Fruit fly (Drosophila melanogaster): ENCODE data around the gene DCTN1-p150.

DNA sequence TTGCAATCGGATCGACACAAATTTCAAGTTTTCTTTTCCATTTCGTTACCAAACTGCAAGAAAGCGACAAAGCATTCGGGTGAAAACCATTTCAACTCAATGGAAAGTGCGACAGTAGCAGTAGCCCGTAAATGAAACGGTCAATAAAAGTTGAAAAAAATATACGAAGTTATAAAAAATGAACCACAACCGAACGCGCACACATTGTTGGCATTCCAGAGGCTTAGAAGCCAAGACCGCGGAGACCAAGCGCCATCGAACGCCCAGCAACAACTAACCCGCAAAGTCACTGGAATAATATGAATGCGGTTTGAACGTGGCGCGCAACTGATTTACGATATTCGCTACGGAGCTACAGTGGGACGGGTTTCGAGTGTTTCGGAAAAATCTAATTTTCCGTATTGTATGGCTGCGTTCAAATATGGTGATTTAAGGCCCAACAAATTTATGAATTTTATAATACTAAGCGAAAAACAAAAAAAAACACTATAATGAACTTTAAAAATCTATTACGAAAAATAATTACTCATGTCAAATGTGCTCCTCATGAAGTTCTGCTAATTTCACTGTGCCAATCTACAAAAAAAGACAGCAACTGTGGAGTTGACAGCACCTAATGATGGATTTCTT lies 7.0 kb upstream of the DCTN1-p150 start:
- TF ChIP-seq CG8301 (tag; optimal IDR thresholded peaks at IDR 0.05) = peak; percentile 59
- peak; percentile 76 for TF ChIP-seq fd96Ca (GFP tag; IDR thresholded peaks at IDR 0.05)
- no peak for TF ChIP-seq EcR (GFP tag; optimal IDR thresholded peaks at IDR 0.05)
- peak; percentile 39; the same call in 1 of the 2 replicates for TF ChIP-seq CG32121 (GFP tag; IDR thresholded peaks at IDR 0.05)
- TF ChIP-seq CG12605 (GFP tag; IDR thresholded peaks at IDR 0.05) = no peak
- TF ChIP-seq D1 (tag; optimal IDR thresholded peaks at IDR 0.05) = no peak
- no peak for TF ChIP-seq CG10348 (GFP tag; IDR thresholded peaks at IDR 0.05)
- TF ChIP-seq CG17806 (tag; optimal IDR thresholded peaks at IDR 0.05) = peak; percentile 12
- no peak for TF ChIP-seq CG15710 (tag; optimal IDR thresholded peaks at IDR 0.05)
- TF ChIP-seq Snoo (tag; optimal IDR thresholded peaks at IDR 0.05) = peak; percentile 21
- TF ChIP-seq CG4496 (GFP tag; IDR thresholded peaks at IDR 0.05) = peak; percentile 75
- TF ChIP-seq Pif1B (GFP tag; optimal IDR thresholded peaks at IDR 0.05) = peak; percentile 36
